Worm (Caenorhabditis elegans) whole organism, L4/young adult: ENCODE results near the gene nxf-2.

Experiments
- W03F9.2 ChIP-seq: fragments of 150-350 bp; optimal IDR thresholded peaks from 2 replicates; lab custom pipeline; 2014; ENCODE audit warnings: missing biosample characterization, missing genetic modification characterization
- dao-5 ChIP-seq: sonication (generic microtip); optimal IDR thresholded peaks from 2 replicates; lab custom pipeline; 2016; ENCODE audit warnings: missing genotype, missing genetic modification characterization, moderate library complexity, missing compliant biosample characterization

ce11 chrV:14405647-14406046, 12.0 kb downstream of the nxf-2 start:
- TF ChIP-seq dao-5 (no peak), W03F9.2 (tag; lab: Kevin White, UChicago) (no peak)
